Worm (Caenorhabditis elegans) whole organism, L4 larva: ENCODE results near the gene vps-53.

ENCODE experiments used
- F44E2.7 ChIP-seq: fragments of 200-800 bp; sonication (Bioruptor generic); IDR thresholded peaks from 2 replicates; pipeline ENCODE4 v2.1.2; 2022; ENCODE audit warnings: missing genetic modification characterization, missing compliant biosample characterization
- T20F7.1 ChIP-seq: fragments of 200-800 bp; sonication (Bioruptor generic); optimal IDR thresholded peaks from 2 replicates; lab custom pipeline; 2018; ENCODE audit warnings: mild to moderate bottlenecking, missing genetic modification characterization, missing compliant biosample characterization
- Y105C5A.15 ChIP-seq: fragments of 200-800 bp; sonication (Bioruptor generic); IDR thresholded peaks from 2 replicates; pipeline ENCODE4 v1.3.6; 2022; ENCODE audit warnings: missing genetic modification characterization, missing compliant biosample characterization
- Y75B8A.6 ChIP-seq: fragments of 200-800 bp; sonication (Bioruptor generic); IDR thresholded peaks from 2 replicates; pipeline ENCODE4 v1.3.6; 2022; ENCODE audit warnings: missing genetic modification reagents, missing genetic modification characterization, missing compliant biosample characterization
- ZK546.5 ChIP-seq, 2 experiments: sonication (generic microtip); optimal IDR thresholded peaks; 2 replicates each; lab custom pipeline; 2017; ENCODE audit warnings: missing biosample characterization in 2 of 2, missing genetic modification characterization in 2 of 2
- aly-2 ChIP-seq: sonication (generic microtip); optimal IDR thresholded peaks from 2 replicates; lab custom pipeline; 2018; ENCODE audit warnings: missing biosample characterization, missing genetic modification characterization
- arid-1 ChIP-seq: fragments of 200-800 bp; sonication (Bioruptor generic); conservative IDR thresholded peaks from 2 replicates; pipeline ENCODE4 v1.3.6; 2022; ENCODE audit warnings: missing genetic modification reagents, missing genetic modification characterization, missing compliant biosample characterization
- ceh-82 ChIP-seq: sonication (generic microtip); optimal IDR thresholded peaks from 2 replicates; lab custom pipeline; 2017; ENCODE audit warnings: missing biosample characterization, missing genetic modification characterization
- cey-2 ChIP-seq: sonication (generic microtip); optimal IDR thresholded peaks from 3 replicates; lab custom pipeline; 2017; ENCODE audit warnings: missing genetic modification characterization, mild to moderate bottlenecking, missing compliant biosample characterization, antibody characterized with exemption, borderline replicate concordance; ENCODE audit not compliant: insufficient read depth
- daf-12 ChIP-seq: fragments of 150-350 bp; optimal IDR thresholded peaks from 2 replicates; lab custom pipeline; 2014; ENCODE audit warnings: missing biosample characterization, missing genetic modification reagents, missing genetic modification characterization
- daf-16 ChIP-seq, 3 experiments: sonication (generic microtip); optimal IDR thresholded peaks; 2 replicates each; lab custom pipeline; 2016 to 2017; ENCODE audit warnings: missing genetic modification characterization in 3 of 3, missing genetic modification reagents in 3 of 3, mild to moderate bottlenecking in 2 of 3, missing compliant biosample characterization in 2 of 3, missing biosample characterization in 1 of 3, moderate library complexity in 1 of 3
- daf-19 ChIP-seq: fragments of 200-800 bp; sonication (Bioruptor generic); conservative IDR thresholded peaks from 2 replicates; pipeline ENCODE4 v1.3.6; 2022; ENCODE audit warnings: missing genetic modification characterization, missing compliant biosample characterization
- dmd-9 ChIP-seq: fragments of 200-800 bp; sonication (Bioruptor generic); IDR thresholded peaks from 2 replicates; pipeline ENCODE4 v1.3.6; 2022; ENCODE audit warnings: missing genetic modification reagents, missing genetic modification characterization, missing compliant biosample characterization
- duxl-1 ChIP-seq: sonication (generic microtip); optimal IDR thresholded peaks from 2 replicates; lab custom pipeline; 2016; ENCODE audit warnings: mild to moderate bottlenecking, missing genetic modification characterization, moderate library complexity, missing compliant biosample characterization; ENCODE audit not compliant: poor library complexity
- egl-43 ChIP-seq: fragments of 200-800 bp; sonication (Bioruptor generic); IDR thresholded peaks from 2 replicates; pipeline ENCODE4 v1.3.6; 2022; ENCODE audit warnings: missing genetic modification reagents, missing genetic modification characterization, missing compliant biosample characterization
- fkh-10 ChIP-seq: fragments of 150-350 bp; optimal IDR thresholded peaks from 2 replicates; lab custom pipeline; 2014; ENCODE audit warnings: missing biosample characterization, missing genetic modification reagents, missing genetic modification characterization
- gei-8 ChIP-seq: fragments of 200-800 bp; sonication (Bioruptor generic); optimal IDR thresholded peaks from 2 replicates; lab custom pipeline; 2018; ENCODE audit warnings: mild to moderate bottlenecking, missing genetic modification characterization, missing compliant biosample characterization
- hif-1 ChIP-seq, 2 experiments: sonication (generic microtip); optimal IDR thresholded peaks; 2 replicates each; lab custom pipeline; 2016 to 2017; ENCODE audit warnings: missing compliant biosample characterization in 2 of 2, missing genetic modification characterization in 2 of 2, missing genetic modification reagents in 2 of 2, missing genotype in 2 of 2, mild to moderate bottlenecking in 1 of 2
- hlh-30 ChIP-seq: sonication (generic microtip); optimal IDR thresholded peaks from 2 replicates; lab custom pipeline; 2017; ENCODE audit warnings: antibody characterized with exemption, mild to moderate bottlenecking, missing genetic modification characterization, missing compliant biosample characterization; ENCODE audit not compliant: insufficient read depth
- hmg-1.1 ChIP-seq: fragments of 200-800 bp; sonication (Bioruptor generic); IDR thresholded peaks from 2 replicates; pipeline ENCODE4 v1.3.6; 2022; ENCODE audit warnings: missing genetic modification reagents, missing genetic modification characterization, missing compliant biosample characterization
- jun-1 ChIP-seq: fragments of 150-350 bp; optimal IDR thresholded peaks from 2 replicates; lab custom pipeline; 2014; ENCODE audit warnings: missing biosample characterization, missing genetic modification reagents, missing genetic modification characterization
- lin-39 ChIP-seq: fragments of 150-350 bp; optimal IDR thresholded peaks from 2 replicates; lab custom pipeline; 2014; ENCODE audit warnings: missing biosample characterization, missing genetic modification reagents, missing genetic modification characterization
- lsy-2 ChIP-seq, 2 experiments: fragments of 150-350 bp in 1 of 2; sonication (generic microtip) in 1 of 2; optimal IDR thresholded peaks; 2 replicates each; lab custom pipeline; 2014 to 2017; ENCODE audit warnings: missing biosample characterization in 2 of 2, missing genetic modification characterization in 2 of 2
- mep-1 ChIP-seq: fragments of 150-350 bp; sonication (generic microtip); optimal IDR thresholded peaks from 3 replicates; lab custom pipeline; 2014; ENCODE audit warnings: missing biosample characterization, missing genetic modification characterization
- mxl-2 ChIP-seq: fragments of 200-800 bp; sonication (Bioruptor generic); conservative IDR thresholded peaks from 2 replicates; pipeline ENCODE4 v1.3.6; 2022; ENCODE audit warnings: missing genetic modification reagents, missing genetic modification characterization, missing compliant biosample characterization
- nhr-10 ChIP-seq: fragments of 150-350 bp; optimal IDR thresholded peaks from 2 replicates; lab custom pipeline; 2014; ENCODE audit warnings: missing biosample characterization, missing genetic modification characterization
- nhr-11 ChIP-seq: fragments of 150-350 bp; optimal IDR thresholded peaks from 2 replicates; lab custom pipeline; 2014; ENCODE audit warnings: missing biosample characterization, missing genetic modification characterization
- nhr-237 ChIP-seq: sonication (generic microtip); optimal IDR thresholded peaks from 2 replicates; lab custom pipeline; 2017; ENCODE audit warnings: missing biosample characterization, missing genetic modification characterization
- nhr-28 ChIP-seq: fragments of 150-350 bp; optimal IDR thresholded peaks from 2 replicates; lab custom pipeline; 2014; ENCODE audit warnings: missing biosample characterization, missing genetic modification characterization
- nhr-42 ChIP-seq: fragments of 200-800 bp; sonication (Bioruptor generic); IDR thresholded peaks from 2 replicates; pipeline ENCODE4 v1.3.6; 2022; ENCODE audit warnings: missing genetic modification characterization, missing compliant biosample characterization
- nhr-76 ChIP-seq: fragments of 150-350 bp; optimal IDR thresholded peaks from 2 replicates; lab custom pipeline; 2014; ENCODE audit warnings: missing biosample characterization, missing genetic modification characterization
- nhr-77 ChIP-seq: fragments of 150-350 bp; optimal IDR thresholded peaks from 2 replicates; lab custom pipeline; 2014; ENCODE audit warnings: missing biosample characterization, missing genetic modification characterization
- pqm-1 ChIP-seq: sonication (generic microtip); optimal IDR thresholded peaks from 2 replicates; lab custom pipeline; 2017; ENCODE audit warnings: missing biosample characterization, missing genetic modification characterization
- sdz-12 ChIP-seq: fragments of 200-800 bp; sonication (Bioruptor generic); optimal IDR thresholded peaks from 2 replicates; lab custom pipeline; 2018; ENCODE audit warnings: mild to moderate bottlenecking, missing genetic modification characterization, missing compliant biosample characterization
- snpc-1.2 ChIP-seq: fragments of 200-800 bp; sonication (Bioruptor generic); IDR thresholded peaks from 2 replicates; pipeline ENCODE4 v1.3.6; 2022; ENCODE audit warnings: missing genetic modification reagents, missing genetic modification characterization, missing compliant biosample characterization
- snpc-4 ChIP-seq: fragments of 150-350 bp; optimal IDR thresholded peaks from 2 replicates; lab custom pipeline; 2014; ENCODE audit warnings: missing biosample characterization, missing genetic modification characterization
- spr-3 ChIP-seq: fragments of 200-800 bp; sonication (Bioruptor generic); optimal IDR thresholded peaks from 2 replicates; lab custom pipeline; 2018; ENCODE audit warnings: mild to moderate bottlenecking, missing genetic modification characterization, missing compliant biosample characterization
- tra-1 ChIP-seq: fragments of 200-800 bp; sonication (Bioruptor generic); IDR thresholded peaks from 2 replicates; pipeline ENCODE4 v1.3.6; 2022; ENCODE audit warnings: missing genetic modification reagents, missing genetic modification characterization, missing compliant biosample characterization
- unc-39 ChIP-seq: sonication (generic microtip); optimal IDR thresholded peaks from 2 replicates; lab custom pipeline; 2017; ENCODE audit warnings: missing biosample characterization, missing genetic modification characterization
- unc-62 ChIP-seq, 3 experiments: fragments of 150-350 bp in 1 of 3; sonication (generic microtip); optimal IDR thresholded peaks in 2 of 3; peaks in 1 of 3; 1 replicate in 1 of 3; 2 replicates in 2 of 3; lab custom pipeline; 2014 to 2017; ENCODE audit warnings: missing biosample characterization in 3 of 3, missing genetic modification characterization in 3 of 3, missing genetic modification reagents in 3 of 3, missing genotype in 1 of 3
- vab-7 ChIP-seq: fragments of 200-800 bp; sonication (Bioruptor generic); IDR thresholded peaks from 2 replicates; pipeline ENCODE4 v1.3.6; 2022; ENCODE audit warnings: missing genetic modification reagents, missing genetic modification characterization, missing compliant biosample characterization

Gene vps-53

ce11 chrIII:9741985-9742384, 15.3 kb downstream of the vps-53 start:
- TF ChIP-seq jun-1 (tag; lab: Kevin White, UChicago), result no peak
- TF ChIP-seq T20F7.1 (GFP tag; lab: Kevin White, UChicago), result no peak
- TF ChIP-seq Y75B8A.6, result no peak
- TF ChIP-seq hlh-30 (tag; lab: Kevin White, UChicago), result peak; percentile 7
- peak in 1 of 2 experiments; percentile 93 for TF ChIP-seq daf-16 (GFP tag; optimal IDR thresholded peaks at IDR 0.05; lab: Kevin White, UChicago)
- no peak for TF ChIP-seq daf-16 (tag; optimal IDR thresholded peaks at IDR 0.05; lab: Kevin White, UChicago)
- no peak for TF ChIP-seq mep-1 (tag; lab: Kevin White, UChicago)
- no peak for TF ChIP-seq snpc-1.2 (GFP tag; lab: Robert Waterston, UW)
- peak; percentile 59 for TF ChIP-seq nhr-11

ce11 chrIII:9740663-9741062, 16.7 kb downstream of the vps-53 start:
- TF ChIP-seq hmg-1.1 (GFP tag; lab: Robert Waterston, UW) (no peak), unc-62 (GFP tag; optimal IDR thresholded peaks at IDR 0.05 in 1 of 2; lab: Kevin White, UChicago) (peak in 1 of 2 experiments; percentile 87), unc-62 (tag; optimal IDR thresholded peaks at IDR 0.05; lab: Kevin White, UChicago) (no peak), lsy-2 (tag; optimal IDR thresholded peaks at IDR 0.05; lab: Kevin White, UChicago) (peak in 1 of 2 experiments; percentile 28), nhr-28 (peak; percentile 15)
- TF ChIP-seq, all 104 proteins: peak for 3

- TF ChIP-seq ceh-82 (tag; lab: Kevin White, UChicago), result no peak
- no peak for TF ChIP-seq arid-1 (GFP tag; lab: Robert Waterston, UW)
- TF ChIP-seq vab-7 (GFP tag; lab: Robert Waterston, UW), result no peak
- TF ChIP-seq nhr-42 (GFP tag; lab: Robert Waterston, UW), result no peak
- no peak for TF ChIP-seq nhr-77 (tag; lab: Kevin White, UChicago)
- TF ChIP-seq sdz-12, result no peak
- TF ChIP-seq nhr-10 (tag; lab: Kevin White, UChicago), result no peak
- TF ChIP-seq hmg-1.1 (GFP tag; lab: Robert Waterston, UW), result no peak
- TF ChIP-seq hif-1 (tag; optimal IDR thresholded peaks at IDR 0.05; lab: Kevin White, UChicago), result no peak
- no peak for TF ChIP-seq F44E2.7 (GFP tag; lab: Robert Waterston, UW)
- TF ChIP-seq tra-1 (GFP tag; lab: Robert Waterston, UW), result no peak
These were observed 18.4 kb downstream of the vps-53 start, which contains the start of gene hlh-4 for ce11 chrIII:9738954-9739353. Gene hlh-4, minus strand, starts transcription at chrIII:9739054.

ce11 chrIII:9735857-9736256, 21.5 kb downstream of the vps-53 start, which contains the start of gene dao-6:
Gene dao-6, minus strand, starts transcription at chrIII:9736201.
- TF ChIP-seq cey-2 (tag; lab: Kevin White, UChicago) (no peak), Y105C5A.15 (GFP tag; lab: Robert Waterston, UW) (no peak), aly-2 (tag; lab: Kevin White, UChicago) (no peak), daf-12 (no peak), egl-43 (no peak), nhr-76 (no peak), lsy-2 (tag; optimal IDR thresholded peaks at IDR 0.05; lab: Kevin White, UChicago) (no peak), daf-16 (GFP tag; optimal IDR thresholded peaks at IDR 0.05; lab: Kevin White, UChicago) (no peak), daf-16 (tag; optimal IDR thresholded peaks at IDR 0.05; lab: Kevin White, UChicago) (peak; percentile 62)

ce11 chrIII:9734030-9734429, 23.3 kb downstream of the vps-53 start:
- TF ChIP-seq dmd-9 (GFP tag; lab: Robert Waterston, UW) (no peak), pqm-1 (tag; lab: Kevin White, UChicago) (no peak), unc-39 (tag; lab: Kevin White, UChicago) (no peak), fkh-10 (GFP tag; lab: Kevin White, UChicago) (no peak), gei-8 (GFP tag; lab: Kevin White, UChicago) (no peak), lin-39 (no peak), ZK546.5 (tag; optimal IDR thresholded peaks at IDR 0.05; lab: Kevin White, UChicago) (no peak), mxl-2 (GFP tag; lab: Robert Waterston, UW) (no peak), daf-19 (no peak), spr-3 (GFP tag; lab: Kevin White, UChicago) (no peak), snpc-4 (no peak), nhr-11 (no peak), nhr-237 (tag; lab: Kevin White, UChicago) (no peak), duxl-1 (tag; lab: Kevin White, UChicago) (no peak)
- TF ChIP-seq, all 104 proteins: peak for 0
